Fruit fly (Drosophila melanogaster) whole organism, prepupa: ENCODE results near the gene Reps.

Experiments
- Blimp-1 ChIP-seq: fragments of 200-800 bp; sonication (Bioruptor generic); optimal IDR thresholded peaks from 3 replicates; lab custom pipeline; 2017; ENCODE audit warnings: missing biosample characterization, missing genetic modification characterization, mild to moderate bottlenecking, moderate library complexity, missing genetic modification reagents
- CG10631 ChIP-seq: fragments of 200-800 bp; sonication (Bioruptor generic); optimal IDR thresholded peaks from 2 replicates; lab custom pipeline; 2016; ENCODE audit warnings: missing biosample characterization, missing genetic modification characterization
- CG11762 ChIP-seq: fragments of 200-800 bp; sonication (Bioruptor generic); optimal IDR thresholded peaks from 3 replicates; lab custom pipeline; 2016; ENCODE audit warnings: missing biosample characterization, missing genetic modification characterization; ENCODE audit not compliant: insufficient read depth
- CG15336 ChIP-seq: fragments of 200-800 bp; sonication (Bioruptor generic); IDR thresholded peaks from 2 replicates; pipeline ENCODE4 v1.3.6; 2022; ENCODE audit warnings: missing biosample characterization, missing genetic modification characterization
- CG1621 ChIP-seq: fragments of 200-800 bp; sonication (Bioruptor generic); optimal IDR thresholded peaks from 3 replicates; lab custom pipeline; 2018; ENCODE audit warnings: missing biosample characterization, mild to moderate bottlenecking, missing genetic modification characterization
- CG3032 ChIP-seq: fragments of 200-800 bp; optimal IDR thresholded peaks from 2 replicates; lab custom pipeline; 2019; ENCODE audit warnings: missing biosample characterization, mild to moderate bottlenecking, missing genetic modification characterization, moderate library complexity
- CG31627 ChIP-seq: fragments of 200-800 bp; sonication (Bioruptor generic); optimal IDR thresholded peaks from 3 replicates; lab custom pipeline; 2016; ENCODE audit warnings: missing biosample characterization, missing genetic modification characterization
- CG32006 ChIP-seq: fragments of 200-800 bp; sonication (Bioruptor generic); optimal IDR thresholded peaks from 3 replicates; lab custom pipeline; 2017; ENCODE audit warnings: missing biosample characterization, mild to moderate bottlenecking, missing genetic modification characterization
- CG34406 ChIP-seq: fragments of 200-800 bp; sonication (Bioruptor generic); optimal IDR thresholded peaks from 3 replicates; lab custom pipeline; 2016; ENCODE audit warnings: missing biosample characterization, missing genetic modification characterization
- CG3919 ChIP-seq: fragments of 200-800 bp; sonication (Bioruptor generic); optimal IDR thresholded peaks from 3 replicates; lab custom pipeline; 2016; ENCODE audit warnings: missing biosample characterization, missing genetic modification characterization
- CG6163 ChIP-seq: fragments of 200-800 bp; sonication (Bioruptor generic); IDR thresholded peaks from 3 replicates; pipeline ENCODE4 v1.3.6; 2022; ENCODE audit warnings: missing biosample characterization, missing genetic modification characterization
- CG6276 ChIP-seq: fragments of 200-800 bp; sonication (Bioruptor generic); optimal IDR thresholded peaks from 2 replicates; lab custom pipeline; 2017; ENCODE audit warnings: missing biosample characterization, mild to moderate bottlenecking, missing genetic modification characterization
- CG6792 ChIP-seq: fragments of 200-800 bp; sonication (Bioruptor generic); optimal IDR thresholded peaks from 3 replicates; lab custom pipeline; 2016; ENCODE audit warnings: missing biosample characterization, missing genetic modification characterization
- CG6808 ChIP-seq: fragments of 200-800 bp; sonication (Bioruptor generic); optimal IDR thresholded peaks from 3 replicates; lab custom pipeline; 2017; ENCODE audit warnings: missing biosample characterization, missing genetic modification characterization, mild to moderate bottlenecking, moderate library complexity, missing genetic modification reagents
- CG6854 ChIP-seq: fragments of 200-800 bp; sonication (Bioruptor generic); optimal IDR thresholded peaks from 2 replicates; lab custom pipeline; 2017; ENCODE audit warnings: missing biosample characterization, mild to moderate bottlenecking, missing genetic modification characterization
- CG8319 ChIP-seq: fragments of 200-800 bp; sonication (Bioruptor generic); optimal IDR thresholded peaks from 3 replicates; lab custom pipeline; 2016; ENCODE audit warnings: missing biosample characterization, missing genetic modification characterization
- Eip75B ChIP-seq: fragments of 200-800 bp; sonication (Bioruptor generic); optimal IDR thresholded peaks from 3 replicates; lab custom pipeline; 2016; ENCODE audit warnings: missing biosample characterization, missing genetic modification characterization
- Eip78C ChIP-seq: fragments of 200-800 bp; sonication (Bioruptor generic); peaks from one replicate; lab custom pipeline; 2016; ENCODE audit warnings: missing biosample characterization, missing genetic modification characterization
- Eip93F ChIP-seq: fragments of 200-800 bp; sonication (Bioruptor generic); optimal IDR thresholded peaks from 2 replicates; lab custom pipeline; 2016; ENCODE audit warnings: missing biosample characterization, mild to moderate bottlenecking, missing genetic modification characterization
- Ets21C ChIP-seq: fragments of 200-800 bp; sonication (Bioruptor generic); optimal IDR thresholded peaks from 3 replicates; lab custom pipeline; 2016; ENCODE audit warnings: missing biosample characterization, missing genetic modification characterization
- Ets96B ChIP-seq: fragments of 200-800 bp; optimal IDR thresholded peaks from 2 replicates; lab custom pipeline; 2019; ENCODE audit warnings: missing biosample characterization, mild to moderate bottlenecking, missing genetic modification characterization, moderate library complexity
- Gug ChIP-seq: fragments of 200-800 bp; sonication (Bioruptor generic); IDR thresholded peaks from 2 replicates; pipeline ENCODE4 v1.3.6; 2022; ENCODE audit warnings: missing biosample characterization, missing genetic modification characterization
- Hr38 ChIP-seq: sonication (Bioruptor generic); optimal IDR thresholded peaks from 2 replicates; lab custom pipeline; 2016; ENCODE audit warnings: missing biosample characterization, missing genetic modification characterization
- Hr4 ChIP-seq: fragments of 200-800 bp; sonication (Bioruptor generic); optimal IDR thresholded peaks from 3 replicates; lab custom pipeline; 2016; ENCODE audit warnings: missing biosample characterization, missing genetic modification characterization
- Met ChIP-seq: fragments of 200-800 bp; sonication (Bioruptor generic); optimal IDR thresholded peaks from 3 replicates; lab custom pipeline; 2016; ENCODE audit warnings: missing biosample characterization, missing genetic modification characterization
- OdsH ChIP-seq: fragments of 200-800 bp; sonication (Bioruptor generic); optimal IDR thresholded peaks from 3 replicates; lab custom pipeline; 2016; ENCODE audit warnings: missing biosample characterization, missing genetic modification characterization
- Sox102F ChIP-seq: fragments of 200-800 bp; sonication (Bioruptor generic); optimal IDR thresholded peaks from 2 replicates; lab custom pipeline; 2016; ENCODE audit warnings: missing biosample characterization, mild to moderate bottlenecking, missing genetic modification characterization
- Sox15 ChIP-seq: fragments of 200-800 bp; sonication (Bioruptor generic); optimal IDR thresholded peaks from 3 replicates; lab custom pipeline; 2016; ENCODE audit warnings: missing biosample characterization, missing genetic modification characterization
- cyc ChIP-seq: fragments of 200-800 bp; sonication (Bioruptor generic); optimal IDR thresholded peaks from 3 replicates; lab custom pipeline; 2016; ENCODE audit warnings: missing biosample characterization, missing genetic modification characterization
- dsx ChIP-seq: fragments of 200-800 bp; optimal IDR thresholded peaks from 3 replicates; lab custom pipeline; 2019; ENCODE audit warnings: missing biosample characterization, mild to moderate bottlenecking, missing genetic modification characterization, moderate library complexity; ENCODE audit not compliant: poor library complexity, severe bottlenecking
- eg ChIP-seq: fragments of 200-800 bp; sonication (Bioruptor generic); IDR thresholded peaks from 3 replicates; pipeline ENCODE4 v1.3.6; 2022; ENCODE audit warnings: missing biosample characterization, missing genetic modification characterization
- esn ChIP-seq: fragments of 200-800 bp; sonication (Bioruptor generic); optimal IDR thresholded peaks from 2 replicates; lab custom pipeline; 2016; ENCODE audit warnings: missing biosample characterization, mild to moderate bottlenecking, missing genetic modification characterization, moderate library complexity
- fd59A ChIP-seq: fragments of 200-800 bp; sonication (Bioruptor generic); optimal IDR thresholded peaks from 2 replicates; lab custom pipeline; 2017; ENCODE audit warnings: missing biosample characterization, mild to moderate bottlenecking, missing genetic modification characterization, missing genetic modification reagents
- lz ChIP-seq: fragments of 200-800 bp; sonication (Bioruptor generic); optimal IDR thresholded peaks from 3 replicates; lab custom pipeline; 2016; ENCODE audit warnings: missing biosample characterization, missing genetic modification characterization
- net ChIP-seq: fragments of 200-800 bp; sonication (Bioruptor generic); optimal IDR thresholded peaks from 3 replicates; lab custom pipeline; 2016; ENCODE audit warnings: missing biosample characterization, missing genetic modification characterization
- salr ChIP-seq, 2 experiments: fragments of 200-800 bp; sonication (Bioruptor generic); optimal IDR thresholded peaks; 3 replicates each; lab custom pipeline; 2016 to 2018; ENCODE audit warnings: missing biosample characterization in 2 of 2, missing genetic modification characterization in 2 of 2, mild to moderate bottlenecking in 1 of 2
- ss ChIP-seq, 2 experiments: fragments of 200-800 bp; sonication (Bioruptor generic); optimal IDR thresholded peaks; 2 replicates in 1 of 2; 3 replicates in 1 of 2; lab custom pipeline; 2017 to 2018; ENCODE audit warnings: mild to moderate bottlenecking in 2 of 2, missing biosample characterization in 2 of 2, missing genetic modification characterization in 2 of 2, moderate library complexity in 1 of 2
- svp ChIP-seq: fragments of 200-800 bp; sonication (Bioruptor generic); peaks from one replicate; lab custom pipeline; 2016; ENCODE audit warnings: missing biosample characterization, missing genetic modification characterization

Gene Reps

DNA sequence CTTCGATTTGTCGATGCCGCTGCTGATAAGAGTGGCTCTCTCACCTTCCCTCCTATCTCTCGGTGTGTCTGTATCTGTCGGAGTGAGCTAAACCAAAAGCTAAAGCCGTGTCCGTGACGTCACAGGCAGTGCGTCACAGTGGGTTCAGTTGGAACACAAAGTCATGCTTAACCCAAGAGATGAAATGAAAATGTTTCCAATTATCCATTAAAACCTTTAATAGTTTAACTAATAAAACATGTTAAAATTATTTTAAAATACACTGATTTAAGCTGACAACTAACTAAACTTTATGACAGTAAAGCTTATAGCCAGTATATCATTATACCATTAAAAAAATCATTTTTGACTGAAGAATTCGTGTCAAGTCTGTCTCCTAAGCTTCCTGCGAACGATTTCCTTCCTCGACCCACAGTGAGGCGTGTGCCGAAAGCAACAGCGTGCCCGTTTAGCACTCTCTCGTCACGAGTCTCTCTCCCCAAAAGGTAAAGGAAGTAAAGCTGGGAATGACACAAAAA lies 6.6 kb upstream of the Reps start, which contains the start of gene Idua (continued):
- TF ChIP-seq CG6808 (GFP tag; lab: Kevin White, UChicago) (no peak), CG1621 (tag; lab: Kevin White, UChicago) (peak; percentile 58), CG6163 (peak; percentile 51; the same call in 1 of the 3 replicates), CG34406 (peak; percentile 76), CG3919 (GFP tag; lab: Kevin White, UChicago) (no peak), CG6276 (GFP tag; lab: Kevin White, UChicago) (no peak), CG31627 (GFP tag; lab: Kevin White, UChicago) (peak; percentile 72), eg (GFP tag; lab: Robert Waterston, UW) (no peak; the same call in 2 of the 3 replicates), fd59A (GFP tag; lab: Kevin White, UChicago) (peak; percentile 73), net (GFP tag; lab: Kevin White, UChicago) (peak; percentile 85), Hr4 (GFP tag; lab: Kevin White, UChicago) (no peak), Ets96B (tag; lab: Kevin White, UChicago) (no peak), lz (peak; percentile 65), cyc (GFP tag; lab: Kevin White, UChicago) (peak; percentile 45), dsx (no peak), CG15336 (peak; percentile 72), OdsH (GFP tag; lab: Kevin White, UChicago) (no peak)
- TF ChIP-seq, all 60 proteins: peak for 25

DNA sequence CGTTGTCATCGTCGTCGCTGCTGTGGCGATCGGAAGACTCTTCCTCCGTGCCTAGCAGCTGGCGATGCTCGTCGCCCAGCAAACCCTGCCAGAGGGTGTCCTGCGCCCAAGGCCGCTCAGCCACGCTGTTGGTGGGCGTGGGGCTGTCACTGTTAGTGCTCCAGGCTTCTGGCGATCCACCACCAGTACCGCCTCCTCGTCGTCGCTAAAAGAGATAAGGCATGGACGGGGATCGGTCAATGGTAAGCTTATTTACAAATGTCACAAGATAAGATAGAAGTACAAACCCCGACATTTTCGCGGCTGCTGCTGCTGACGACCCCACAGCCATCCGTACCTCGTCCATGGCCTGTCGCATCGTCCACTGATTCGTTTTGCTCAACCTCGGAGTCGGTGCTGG lies 1.1 kb downstream of the Reps start:
- TF ChIP-seq svp (GFP tag; lab: Kevin White, UChicago) (peak; percentile 94), Blimp-1 (GFP tag; lab: Kevin White, UChicago) (no peak)

DNA sequence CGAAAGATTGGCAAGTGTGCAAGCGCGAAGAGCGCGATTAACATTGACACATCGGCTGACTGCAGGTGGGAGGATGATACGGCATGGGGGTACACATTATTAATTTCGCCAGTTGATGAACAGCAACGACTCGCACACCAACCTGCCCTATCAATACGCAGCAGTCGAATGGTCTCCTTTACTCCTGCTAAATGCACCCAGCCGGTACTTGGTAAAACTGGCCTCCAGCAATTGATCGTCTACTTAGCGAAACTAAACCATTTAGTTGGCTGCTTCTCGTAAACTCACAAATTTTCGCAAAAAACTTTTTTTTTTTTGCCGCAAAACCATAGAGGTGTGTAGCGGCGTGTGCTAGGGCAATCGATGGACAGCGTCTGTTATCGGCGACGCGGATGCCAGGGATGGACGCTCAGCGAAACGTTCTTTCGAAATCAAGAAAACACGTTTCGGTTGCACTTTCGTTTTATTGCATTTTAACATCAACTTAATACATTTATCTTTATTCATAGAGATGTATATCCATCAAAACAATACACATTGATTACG lies 5.9 kb downstream of the Reps start, which contains the start of gene Ge-1:
Ge-1 (minus strand) TSS at position 373 of the 546 bp plus-strand sequence.
- TF ChIP-seq esn (GFP tag; lab: Kevin White, UChicago) (peak; percentile 16), Eip75B (GFP tag; lab: Kevin White, UChicago) (no peak), CG3032 (peak; percentile 9)

DNA sequence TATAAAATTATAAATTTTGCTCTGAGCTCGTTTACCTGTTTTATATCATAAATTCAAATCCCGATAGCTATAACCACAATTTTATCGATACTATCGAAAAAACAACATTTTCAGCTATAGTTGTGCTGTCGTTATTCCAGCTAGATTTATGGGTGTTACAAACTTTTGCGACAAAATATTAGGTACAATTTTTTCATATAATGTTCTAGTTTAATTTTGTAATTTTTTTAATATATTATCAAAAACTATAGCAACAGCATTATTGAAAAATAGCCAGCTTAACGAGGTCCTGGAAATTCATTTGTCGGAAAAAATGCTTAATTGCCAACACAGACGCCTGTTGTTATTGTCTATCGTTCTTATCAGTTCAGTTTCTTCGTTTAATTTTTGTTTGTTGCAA lies 15.3 kb downstream of the Reps start, which contains the start of gene Wdr59:
Wdr59 (plus strand) TSS at position 334 of the 400 bp plus-strand sequence.
- TF ChIP-seq Eip93F (GFP tag; lab: Kevin White, UChicago) (no peak), Blimp-1 (GFP tag; lab: Kevin White, UChicago) (no peak), esn (GFP tag; lab: Kevin White, UChicago) (peak; percentile 62), salr (GFP tag; optimal IDR thresholded peaks at IDR 0.05; lab: Kevin White, UChicago) (no peak), lz (peak; percentile 37), CG6808 (GFP tag; lab: Kevin White, UChicago) (no peak), fd59A (GFP tag; lab: Kevin White, UChicago) (no peak), Eip78C (no peak), Ets21C (no peak), CG6792 (GFP tag; lab: Kevin White, UChicago) (no peak), net (GFP tag; lab: Kevin White, UChicago) (no peak), CG3032 (peak; percentile 45), Gug (no peak), CG32006 (GFP tag; lab: Kevin White, UChicago) (no peak), CG6276 (GFP tag; lab: Kevin White, UChicago) (no peak), dsx (no peak), Sox15 (GFP tag; lab: Kevin White, UChicago) (peak; percentile 8)

DNA sequence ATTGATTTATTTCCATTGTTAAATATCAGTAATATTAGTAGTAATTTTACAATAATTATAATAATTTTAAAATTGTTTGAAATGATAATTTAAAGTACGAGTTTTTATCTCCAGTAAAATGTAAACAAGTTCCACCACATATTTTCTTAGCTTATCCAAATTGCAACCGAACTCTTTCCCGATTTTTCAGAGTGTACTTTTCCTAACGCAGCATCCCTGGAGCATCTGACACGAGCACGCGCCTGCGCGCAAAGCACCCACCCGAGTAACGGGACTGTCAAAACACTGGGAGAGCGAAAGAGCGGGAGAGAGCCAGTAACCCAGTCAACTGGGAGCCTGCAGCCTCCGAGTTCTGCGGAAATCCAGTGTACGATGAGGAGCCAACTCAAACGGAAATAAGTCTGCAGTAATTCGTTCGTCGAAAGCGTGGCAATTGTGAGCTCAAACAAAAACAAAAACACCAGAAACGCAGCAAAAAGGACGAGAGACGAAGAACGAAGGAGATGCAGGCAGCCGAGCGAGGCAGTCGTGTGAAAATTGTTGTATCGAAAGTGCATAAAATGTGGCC lies 20.0 kb downstream of the Reps start, which contains the start of gene CG16854:
CG16854 (plus strand) TSS at position 365 of the 568 bp plus-strand sequence.
- no peak for TF ChIP-seq Sox102F (GFP tag; lab: Kevin White, UChicago)
- TF ChIP-seq CG8319 (GFP tag; lab: Kevin White, UChicago), result no peak
- no peak for TF ChIP-seq CG3032
- TF ChIP-seq CG10631 (GFP tag; lab: Kevin White, UChicago), result no peak
- TF ChIP-seq Ets21C, result no peak
- no peak for TF ChIP-seq CG6854 (GFP tag; lab: Kevin White, UChicago)
- no peak for TF ChIP-seq ss (GFP tag; optimal IDR thresholded peaks at IDR 0.05; lab: Kevin White, UChicago)
- TF ChIP-seq Hr4 (GFP tag; lab: Kevin White, UChicago), result no peak
- TF ChIP-seq Eip78C, result no peak
- no peak for TF ChIP-seq CG15336
- TF ChIP-seq CG32006 (GFP tag; lab: Kevin White, UChicago), result no peak
- no peak for TF ChIP-seq Gug
- no peak for TF ChIP-seq esn (GFP tag; lab: Kevin White, UChicago)
- no peak for TF ChIP-seq Met (GFP tag; lab: Kevin White, UChicago)
- no peak for TF ChIP-seq CG11762
- TF ChIP-seq net (GFP tag; lab: Kevin White, UChicago), result no peak
- no peak for TF ChIP-seq Hr38 (GFP tag; lab: Kevin White, UChicago)
